Fruit fly (Drosophila melanogaster) whole organism, adult: ENCODE data around the gene Tim17a2.

Source experiments
- CG33017 ChIP-seq: fragments of 200-800 bp; sonication (Bioruptor generic); optimal IDR thresholded peaks from 2 replicates; lab custom pipeline; 2018; ENCODE audit warnings: missing biosample characterization, mild to moderate bottlenecking, missing genetic modification characterization, moderate library complexity
- CG5204 ChIP-seq: fragments of 200-800 bp; sonication (Bioruptor generic); optimal IDR thresholded peaks from 2 replicates; lab custom pipeline; 2016; ENCODE audit warnings: missing biosample characterization, missing genetic modification characterization
- CG7101 ChIP-seq: fragments of 200-800 bp; sonication (Bioruptor generic); optimal IDR thresholded peaks from 2 replicates; lab custom pipeline; 2018; ENCODE audit warnings: missing biosample characterization, mild to moderate bottlenecking, missing genetic modification characterization, moderate library complexity
- Clk ChIP-seq: fragments of 200-800 bp; sonication (Bioruptor generic); optimal IDR thresholded peaks from 2 replicates; lab custom pipeline; 2017; ENCODE audit warnings: missing biosample characterization, missing genetic modification characterization
- kay ChIP-seq: fragments of 200-800 bp; sonication (Bioruptor generic); peaks from one replicate; lab custom pipeline; 2016; ENCODE audit warnings: missing biosample characterization, missing genetic modification characterization, borderline replicate concordance

- TF ChIP-seq CG5204 (GFP tag; lab: Kevin White, UChicago) (peak; percentile 92), CG7101 (tag; lab: Kevin White, UChicago) (peak; percentile 75), CG33017 (tag; lab: Kevin White, UChicago) (peak; percentile 83), kay (peak; percentile 76), Clk (GFP tag; lab: Kevin White, UChicago) (peak; percentile 70)
Measured at dm6 chr3R:5283360-5283963, 21.0 kb upstream of the Tim17a2 start.
